Fruit fly (Drosophila melanogaster) whole organism, prepupa: ENCODE measurements around the gene CG7236.

Source experiments
- CG10631 ChIP-seq: fragments of 200-800 bp; sonication (Bioruptor generic); optimal IDR thresholded peaks from 2 replicates; lab custom pipeline; 2016; ENCODE audit warnings: missing biosample characterization, missing genetic modification characterization
- CG11294 ChIP-seq: fragments of 200-800 bp; sonication (Bioruptor generic); IDR thresholded peaks from 2 replicates; pipeline ENCODE4 v1.3.6; 2022; ENCODE audit warnings: missing biosample characterization, missing genetic modification characterization
- CG15336 ChIP-seq: fragments of 200-800 bp; sonication (Bioruptor generic); IDR thresholded peaks from 2 replicates; pipeline ENCODE4 v1.3.6; 2022; ENCODE audit warnings: missing biosample characterization, missing genetic modification characterization
- CG1621 ChIP-seq: fragments of 200-800 bp; sonication (Bioruptor generic); optimal IDR thresholded peaks from 3 replicates; lab custom pipeline; 2018; ENCODE audit warnings: missing biosample characterization, mild to moderate bottlenecking, missing genetic modification characterization
- CG16779 ChIP-seq: fragments of 200-800 bp; sonication (Bioruptor generic); optimal IDR thresholded peaks from 3 replicates; lab custom pipeline; 2017; ENCODE audit warnings: missing biosample characterization, mild to moderate bottlenecking, missing genetic modification characterization
- CG3032 ChIP-seq: fragments of 200-800 bp; optimal IDR thresholded peaks from 2 replicates; lab custom pipeline; 2019; ENCODE audit warnings: missing biosample characterization, mild to moderate bottlenecking, missing genetic modification characterization, moderate library complexity
- CG34406 ChIP-seq: fragments of 200-800 bp; sonication (Bioruptor generic); optimal IDR thresholded peaks from 3 replicates; lab custom pipeline; 2016; ENCODE audit warnings: missing biosample characterization, missing genetic modification characterization
- CG4318 ChIP-seq: fragments of 200-800 bp; sonication (Bioruptor generic); optimal IDR thresholded peaks from 3 replicates; lab custom pipeline; 2017; ENCODE audit warnings: missing biosample characterization, mild to moderate bottlenecking, missing genetic modification characterization
- CG6163 ChIP-seq: fragments of 200-800 bp; sonication (Bioruptor generic); IDR thresholded peaks from 3 replicates; pipeline ENCODE4 v1.3.6; 2022; ENCODE audit warnings: missing biosample characterization, missing genetic modification characterization
- CG6792 ChIP-seq: fragments of 200-800 bp; sonication (Bioruptor generic); optimal IDR thresholded peaks from 3 replicates; lab custom pipeline; 2016; ENCODE audit warnings: missing biosample characterization, missing genetic modification characterization
- CG6854 ChIP-seq: fragments of 200-800 bp; sonication (Bioruptor generic); optimal IDR thresholded peaks from 2 replicates; lab custom pipeline; 2017; ENCODE audit warnings: missing biosample characterization, mild to moderate bottlenecking, missing genetic modification characterization
- CG7368 ChIP-seq: fragments of 200-800 bp; sonication (Bioruptor generic); optimal IDR thresholded peaks from 3 replicates; lab custom pipeline; 2016; ENCODE audit warnings: missing biosample characterization, missing genetic modification characterization
- CG8632 ChIP-seq: fragments of 200-800 bp; sonication (Bioruptor generic); optimal IDR thresholded peaks from 3 replicates; lab custom pipeline; 2016; ENCODE audit warnings: missing biosample characterization, missing genetic modification characterization
- Eip75B ChIP-seq: fragments of 200-800 bp; sonication (Bioruptor generic); optimal IDR thresholded peaks from 3 replicates; lab custom pipeline; 2016; ENCODE audit warnings: missing biosample characterization, missing genetic modification characterization
- Eip93F ChIP-seq: fragments of 200-800 bp; sonication (Bioruptor generic); optimal IDR thresholded peaks from 2 replicates; lab custom pipeline; 2016; ENCODE audit warnings: missing biosample characterization, mild to moderate bottlenecking, missing genetic modification characterization
- Ets21C ChIP-seq: fragments of 200-800 bp; sonication (Bioruptor generic); optimal IDR thresholded peaks from 3 replicates; lab custom pipeline; 2016; ENCODE audit warnings: missing biosample characterization, missing genetic modification characterization
- Ets96B ChIP-seq: fragments of 200-800 bp; optimal IDR thresholded peaks from 2 replicates; lab custom pipeline; 2019; ENCODE audit warnings: missing biosample characterization, mild to moderate bottlenecking, missing genetic modification characterization, moderate library complexity
- Gug ChIP-seq: fragments of 200-800 bp; sonication (Bioruptor generic); IDR thresholded peaks from 2 replicates; pipeline ENCODE4 v1.3.6; 2022; ENCODE audit warnings: missing biosample characterization, missing genetic modification characterization
- Hr38 ChIP-seq: sonication (Bioruptor generic); optimal IDR thresholded peaks from 2 replicates; lab custom pipeline; 2016; ENCODE audit warnings: missing biosample characterization, missing genetic modification characterization
- Hr39 ChIP-seq: fragments of 200-800 bp; sonication (Bioruptor generic); optimal IDR thresholded peaks from 2 replicates; lab custom pipeline; 2016; ENCODE audit warnings: missing biosample characterization, missing genetic modification characterization
- Hr4 ChIP-seq: fragments of 200-800 bp; sonication (Bioruptor generic); optimal IDR thresholded peaks from 3 replicates; lab custom pipeline; 2016; ENCODE audit warnings: missing biosample characterization, missing genetic modification characterization
- Met ChIP-seq: fragments of 200-800 bp; sonication (Bioruptor generic); optimal IDR thresholded peaks from 3 replicates; lab custom pipeline; 2016; ENCODE audit warnings: missing biosample characterization, missing genetic modification characterization
- OdsH ChIP-seq: fragments of 200-800 bp; sonication (Bioruptor generic); optimal IDR thresholded peaks from 3 replicates; lab custom pipeline; 2016; ENCODE audit warnings: missing biosample characterization, missing genetic modification characterization
- Smox ChIP-seq: fragments of 200-800 bp; sonication (Bioruptor generic); optimal IDR thresholded peaks from 3 replicates; lab custom pipeline; 2016; ENCODE audit warnings: missing biosample characterization, missing genetic modification characterization
- Sox102F ChIP-seq: fragments of 200-800 bp; sonication (Bioruptor generic); optimal IDR thresholded peaks from 2 replicates; lab custom pipeline; 2016; ENCODE audit warnings: missing biosample characterization, mild to moderate bottlenecking, missing genetic modification characterization
- Sox14 ChIP-seq: fragments of 200-800 bp; sonication (Bioruptor generic); optimal IDR thresholded peaks from 3 replicates; lab custom pipeline; 2016; ENCODE audit warnings: missing biosample characterization, missing genetic modification characterization
- Sox15 ChIP-seq: fragments of 200-800 bp; sonication (Bioruptor generic); optimal IDR thresholded peaks from 3 replicates; lab custom pipeline; 2016; ENCODE audit warnings: missing biosample characterization, missing genetic modification characterization
- achi ChIP-seq: fragments of 200-800 bp; sonication (Bioruptor generic); optimal IDR thresholded peaks from 3 replicates; lab custom pipeline; 2016; ENCODE audit warnings: missing biosample characterization, missing genetic modification characterization
- acj6 ChIP-seq: fragments of 200-800 bp; sonication (Bioruptor generic); optimal IDR thresholded peaks from 3 replicates; lab custom pipeline; 2016; ENCODE audit warnings: missing biosample characterization, missing genetic modification characterization
- cyc ChIP-seq: fragments of 200-800 bp; sonication (Bioruptor generic); optimal IDR thresholded peaks from 3 replicates; lab custom pipeline; 2016; ENCODE audit warnings: missing biosample characterization, missing genetic modification characterization
- esn ChIP-seq: fragments of 200-800 bp; sonication (Bioruptor generic); optimal IDR thresholded peaks from 2 replicates; lab custom pipeline; 2016; ENCODE audit warnings: missing biosample characterization, mild to moderate bottlenecking, missing genetic modification characterization, moderate library complexity
- fd59A ChIP-seq: fragments of 200-800 bp; sonication (Bioruptor generic); optimal IDR thresholded peaks from 2 replicates; lab custom pipeline; 2017; ENCODE audit warnings: missing biosample characterization, mild to moderate bottlenecking, missing genetic modification characterization, missing genetic modification reagents
- fd85E ChIP-seq: fragments of 200-800 bp; sonication (Bioruptor generic); optimal IDR thresholded peaks from 3 replicates; lab custom pipeline; 2016; ENCODE audit warnings: missing biosample characterization, missing genetic modification characterization
- fkh ChIP-seq: fragments of 200-800 bp; sonication (Bioruptor generic); optimal IDR thresholded peaks from 3 replicates; lab custom pipeline; 2017; ENCODE audit warnings: missing biosample characterization, mild to moderate bottlenecking, missing genetic modification characterization, moderate library complexity
- lz ChIP-seq: fragments of 200-800 bp; sonication (Bioruptor generic); optimal IDR thresholded peaks from 3 replicates; lab custom pipeline; 2016; ENCODE audit warnings: missing biosample characterization, missing genetic modification characterization
- pdm3 ChIP-seq: fragments of 200-800 bp; sonication (Bioruptor generic); optimal IDR thresholded peaks from 3 replicates; lab custom pipeline; 2016; ENCODE audit warnings: missing biosample characterization, missing genetic modification characterization
- spab ChIP-seq: fragments of 200-800 bp; sonication (Bioruptor generic); optimal IDR thresholded peaks from 2 replicates; lab custom pipeline; 2017; ENCODE audit warnings: missing biosample characterization, mild to moderate bottlenecking, missing genetic modification characterization, missing genetic modification reagents
- ss ChIP-seq, 2 experiments: fragments of 200-800 bp; sonication (Bioruptor generic); optimal IDR thresholded peaks; 2 replicates in 1 of 2; 3 replicates in 1 of 2; lab custom pipeline; 2017 to 2018; ENCODE audit warnings: mild to moderate bottlenecking in 2 of 2, missing biosample characterization in 2 of 2, missing genetic modification characterization in 2 of 2, moderate library complexity in 1 of 2
- svp ChIP-seq: fragments of 200-800 bp; sonication (Bioruptor generic); peaks from one replicate; lab custom pipeline; 2016; ENCODE audit warnings: missing biosample characterization, missing genetic modification characterization
- topi ChIP-seq: fragments of 200-800 bp; sonication (Bioruptor generic); optimal IDR thresholded peaks from 3 replicates; lab custom pipeline; 2016; ENCODE audit warnings: missing biosample characterization, missing genetic modification characterization
- vri ChIP-seq: fragments of 200-800 bp; sonication (Bioruptor generic); optimal IDR thresholded peaks from 3 replicates; lab custom pipeline; 2016; ENCODE audit warnings: missing biosample characterization, mild to moderate bottlenecking, missing genetic modification characterization

CG7236 gene

dm6 chr2L:5751448-5751847 is 45.3 kb downstream of the CG7236 start (continued):
- TF ChIP-seq Eip93F, result no peak
- peak; percentile 75 for TF ChIP-seq Ets96B (tag; lab: Kevin White, UChicago)
- peak; percentile 47 for TF ChIP-seq achi (GFP tag; lab: Kevin White, UChicago)
- peak; percentile 40 for TF ChIP-seq acj6
- no peak for TF ChIP-seq CG11294 (GFP tag; lab: Robert Waterston, UW)
- peak; percentile 41 for TF ChIP-seq cyc (GFP tag; lab: Kevin White, UChicago)
- no peak for TF ChIP-seq CG15336 (GFP tag; lab: Robert Waterston, UW)
- peak; percentile 57 for TF ChIP-seq pdm3 (GFP tag; lab: Kevin White, UChicago)
- no peak for TF ChIP-seq Sox15
- peak; percentile 46 for TF ChIP-seq lz (GFP tag; lab: Kevin White, UChicago)
- TF ChIP-seq fd59A (GFP tag; lab: Kevin White, UChicago), result peak; percentile 41
- TF ChIP-seq svp, result peak; percentile 73
- TF ChIP-seq CG6792 (GFP tag; lab: Kevin White, UChicago), result peak; percentile 56
- peak; percentile 58 for TF ChIP-seq spab (GFP tag; lab: Kevin White, UChicago)
- peak; percentile 11 for TF ChIP-seq Hr4 (GFP tag; lab: Kevin White, UChicago)
- peak; percentile 28 for TF ChIP-seq Met (GFP tag; lab: Kevin White, UChicago)
- TF ChIP-seq CG3032 (tag; lab: Kevin White, UChicago), result peak; percentile 68
- TF ChIP-seq CG7368, result no peak
- peak; percentile 60 for TF ChIP-seq OdsH (GFP tag; lab: Kevin White, UChicago)
- TF ChIP-seq Smox (GFP tag; lab: Kevin White, UChicago), result peak; percentile 33
- peak; percentile 41 for TF ChIP-seq Eip75B (GFP tag; lab: Kevin White, UChicago)
- TF ChIP-seq vri (GFP tag; lab: Kevin White, UChicago), result peak; percentile 2
- TF ChIP-seq Gug, result no peak
- TF ChIP-seq CG10631 (GFP tag; lab: Kevin White, UChicago), result peak; percentile 57
- TF ChIP-seq fd85E (GFP tag; lab: Kevin White, UChicago), result no peak
- TF ChIP-seq Sox14 (GFP tag; lab: Kevin White, UChicago), result peak; percentile 27
- TF ChIP-seq CG1621 (tag; lab: Kevin White, UChicago), result peak; percentile 5
- peak; percentile 49 for TF ChIP-seq topi (GFP tag; lab: Kevin White, UChicago)
- TF ChIP-seq Hr38, result no peak
- TF ChIP-seq fkh, result no peak
- no peak for TF ChIP-seq CG16779 (tag; lab: Kevin White, UChicago)
- no peak for TF ChIP-seq Ets21C (GFP tag; lab: Kevin White, UChicago)
- TF ChIP-seq CG6854, result no peak
- TF ChIP-seq CG4318 (GFP tag; lab: Kevin White, UChicago), result no peak
- TF ChIP-seq Hr39 (GFP tag; lab: Kevin White, UChicago), result peak; percentile 46
- peak; percentile 36 for TF ChIP-seq CG8632 (GFP tag; lab: Kevin White, UChicago)
- TF ChIP-seq esn (GFP tag; lab: Kevin White, UChicago), result peak; percentile 62
- peak; percentile 58 for TF ChIP-seq Sox102F (GFP tag; lab: Kevin White, UChicago)
- TF ChIP-seq CG34406 (GFP tag; lab: Kevin White, UChicago), result peak; percentile 26
- TF ChIP-seq ss (GFP tag; optimal IDR thresholded peaks at IDR 0.05; lab: Kevin White, UChicago), result peak; percentile 47 to 78
- peak; percentile 72 for TF ChIP-seq CG6163 (GFP tag; lab: Robert Waterston, UW)
